Worm (Caenorhabditis elegans) whole organism, mixed stage, embryonic: ENCODE measurements around the gene sdpn-1.

Source experiments
- ces-1 ChIP-seq: fragments of 150-350 bp; optimal IDR thresholded peaks from 2 replicates; lab custom pipeline; 2014; ENCODE audit warnings: missing biosample characterization, missing genetic modification reagents, missing genetic modification characterization
- lin-13 ChIP-seq: fragments of 150-350 bp; optimal IDR thresholded peaks from 2 replicates; lab custom pipeline; 2014; ENCODE audit warnings: missing biosample characterization, missing genetic modification characterization
- nhr-12 ChIP-seq: fragments of 150-350 bp; optimal IDR thresholded peaks from 2 replicates; lab custom pipeline; 2014; ENCODE audit warnings: missing biosample characterization, missing genetic modification characterization
- nhr-237 ChIP-seq: fragments of 150-350 bp; optimal IDR thresholded peaks from 2 replicates; lab custom pipeline; 2014; ENCODE audit warnings: missing biosample characterization, missing genetic modification characterization
- nhr-76 ChIP-seq: sonication (generic microtip); optimal IDR thresholded peaks from 2 replicates; lab custom pipeline; 2017; ENCODE audit warnings: missing biosample characterization, missing genetic modification characterization
- unc-120 ChIP-seq: sonication (generic microtip); optimal IDR thresholded peaks from 2 replicates; lab custom pipeline; 2017; ENCODE audit warnings: missing genetic modification characterization, missing compliant biosample characterization; ENCODE audit not compliant: poor library complexity, severe bottlenecking
- unc-39 ChIP-seq: fragments of 150-350 bp; optimal IDR thresholded peaks from 2 replicates; lab custom pipeline; 2014; ENCODE audit warnings: missing biosample characterization, missing genetic modification characterization
- ztf-11 ChIP-seq: fragments of 150-350 bp; optimal IDR thresholded peaks from 2 replicates; lab custom pipeline; 2014; ENCODE audit warnings: missing biosample characterization, missing genetic modification characterization

- TF ChIP-seq ztf-11 (no peak), ces-1 (no peak), nhr-237 (tag; lab: Kevin White, UChicago) (no peak), nhr-76 (tag; lab: Kevin White, UChicago) (no peak), lin-13 (tag; lab: Kevin White, UChicago) (no peak), unc-39 (tag; lab: Kevin White, UChicago) (no peak), unc-120 (tag; lab: Kevin White, UChicago) (no peak), nhr-12 (tag; lab: Kevin White, UChicago) (no peak)
Observed at ce11 chrX:8030032-8030431, 32.0 kb upstream of the sdpn-1 start.
